Fruit fly (Drosophila melanogaster) whole organism, embryonic: Measurements from ENCODE around the gene Mvl.

ENCODE experiments used
- Adf1 ChIP-seq: fragments of 200-800 bp; sonication (Bioruptor generic); IDR thresholded peaks from 2 replicates; pipeline ENCODE4 v1.3.6; 2022; ENCODE audit warnings: missing biosample characterization, missing genetic modification characterization
- CG10366 ChIP-seq: fragments of 200-800 bp; sonication (Bioruptor generic); IDR thresholded peaks from 2 replicates; pipeline ENCODE4 v1.3.6; 2022; ENCODE audit warnings: missing biosample characterization, missing genetic modification characterization
- CG10431 ChIP-seq: fragments of 200-800 bp; sonication (Bioruptor generic); optimal IDR thresholded peaks from 3 replicates; lab custom pipeline; 2018; ENCODE audit warnings: missing biosample characterization, mild to moderate bottlenecking, missing genetic modification characterization
- CG10462 ChIP-seq: fragments of 200-800 bp; sonication (Bioruptor generic); optimal IDR thresholded peaks from 2 replicates; lab custom pipeline; 2016; ENCODE audit warnings: missing biosample characterization, missing genetic modification characterization
- CG12104 ChIP-seq: fragments of 200-800 bp; sonication (Bioruptor generic); optimal IDR thresholded peaks from 3 replicates; lab custom pipeline; 2016; ENCODE audit warnings: missing biosample characterization, missing genetic modification characterization
- CG14710 ChIP-seq: fragments of 200-800 bp; sonication (Bioruptor generic); optimal IDR thresholded peaks from 3 replicates; lab custom pipeline; 2019; ENCODE audit warnings: missing biosample characterization, mild to moderate bottlenecking, missing genetic modification characterization, moderate library complexity
- CG15011 ChIP-seq: fragments of 200-800 bp; sonication (Bioruptor generic); optimal IDR thresholded peaks from 3 replicates; lab custom pipeline; 2018; ENCODE audit warnings: missing biosample characterization, mild to moderate bottlenecking, missing genetic modification characterization
- CG15601 ChIP-seq: fragments of 200-800 bp; sonication (Bioruptor generic); optimal IDR thresholded peaks from 3 replicates; lab custom pipeline; 2019; ENCODE audit warnings: missing biosample characterization, mild to moderate bottlenecking, missing genetic modification characterization, moderate library complexity
- CG17385 ChIP-seq: fragments of 200-800 bp; sonication (Bioruptor generic); optimal IDR thresholded peaks from 3 replicates; lab custom pipeline; 2018; ENCODE audit warnings: missing biosample characterization, mild to moderate bottlenecking, missing genetic modification characterization
- CG18619 ChIP-seq: fragments of 200-800 bp; sonication (Bioruptor generic); optimal IDR thresholded peaks from 3 replicates; lab custom pipeline; 2017; ENCODE audit warnings: missing biosample characterization, mild to moderate bottlenecking, missing genetic modification characterization
- CG2712 ChIP-seq: fragments of 200-800 bp; optimal IDR thresholded peaks from 3 replicates; lab custom pipeline; 2019; ENCODE audit warnings: missing biosample characterization, mild to moderate bottlenecking, missing genetic modification characterization, moderate library complexity
- CG30431 ChIP-seq: fragments of 200-800 bp; sonication (Bioruptor generic); optimal IDR thresholded peaks from 2 replicates; lab custom pipeline; 2017; ENCODE audit warnings: missing biosample characterization, missing genetic modification characterization
- CG3995 ChIP-seq: fragments of 200-800 bp; sonication (Bioruptor generic); optimal IDR thresholded peaks from 3 replicates; lab custom pipeline; 2016; ENCODE audit warnings: missing biosample characterization, missing genetic modification characterization
- CG6791 ChIP-seq: fragments of 200-800 bp; sonication (Bioruptor generic); IDR thresholded peaks from 3 replicates; pipeline ENCODE4 v1.3.6; 2022; ENCODE audit warnings: missing biosample characterization, missing genetic modification characterization; ENCODE audit not compliant: partially characterized antibody
- D ChIP-seq, 2 experiments: fragments of 200-800 bp in 1 of 2; fragments of >200 bp in 1 of 2; sonication (Bioruptor generic) in 1 of 2; optimal IDR thresholded peaks; 2 replicates in 1 of 2; 3 replicates in 1 of 2; lab custom pipeline; 2017; ENCODE audit warnings: mild to moderate bottlenecking in 1 of 2, missing biosample characterization in 1 of 2, missing genetic modification characterization in 1 of 2, missing genetic modification reagents in 1 of 2
- Doc2 ChIP-seq: fragments of 200-800 bp; sonication (Bioruptor generic); IDR thresholded peaks from 2 replicates; pipeline ENCODE4 v1.3.6; 2022; ENCODE audit warnings: missing biosample characterization, missing genetic modification characterization
- Meics ChIP-seq: fragments of 200-800 bp; sonication (Bioruptor generic); optimal IDR thresholded peaks from 2 replicates; lab custom pipeline; 2017; ENCODE audit warnings: missing biosample characterization, mild to moderate bottlenecking, missing genetic modification characterization
- NFAT ChIP-seq: fragments of 200-800 bp; sonication (Bioruptor generic); IDR thresholded peaks from 2 replicates; pipeline ENCODE4 v1.3.6; 2022; ENCODE audit warnings: missing biosample characterization, missing genetic modification characterization
- Ptx1 ChIP-seq: fragments of 200-800 bp; sonication (Bioruptor generic); IDR thresholded peaks from 2 replicates; pipeline ENCODE4 v1.3.6; 2022; ENCODE audit warnings: missing biosample characterization, missing genetic modification characterization
- Sox100B ChIP-seq: fragments of 200-800 bp; sonication (Bioruptor generic); optimal IDR thresholded peaks from 3 replicates; lab custom pipeline; 2018; ENCODE audit warnings: missing biosample characterization, mild to moderate bottlenecking, missing genetic modification characterization
- Tbp ChIP-seq: fragments of >200 bp; optimal IDR thresholded peaks from 2 replicates; lab custom pipeline; 2018; ENCODE audit warnings: missing biosample characterization, missing genetic modification characterization
- Vsx1 ChIP-seq: fragments of 200-800 bp; sonication (Bioruptor generic); optimal IDR thresholded peaks from 2 replicates; lab custom pipeline; 2017; ENCODE audit warnings: missing biosample characterization, mild to moderate bottlenecking, missing genetic modification characterization, missing genetic modification reagents
- ab ChIP-seq: fragments of 200-800 bp; sonication (Bioruptor generic); optimal IDR thresholded peaks from 2 replicates; lab custom pipeline; 2016; ENCODE audit warnings: missing biosample characterization, missing genetic modification characterization
- ara ChIP-seq: fragments of 200-800 bp; sonication (Bioruptor generic); IDR thresholded peaks from 2 replicates; pipeline ENCODE4 v1.3.6; 2022; ENCODE audit warnings: missing biosample characterization, missing genetic modification characterization
- ase ChIP-seq: fragments of 200-800 bp; sonication (Bioruptor generic); IDR thresholded peaks from 3 replicates; pipeline ENCODE4 v1.3.6; 2022; ENCODE audit warnings: missing biosample characterization, missing genetic modification characterization
- ato ChIP-seq: fragments of 200-800 bp; sonication (Bioruptor generic); IDR thresholded peaks from 2 replicates; pipeline ENCODE4 v1.3.6; 2022; ENCODE audit warnings: missing biosample characterization, missing genetic modification characterization; ENCODE audit not compliant: partially characterized antibody
- btn ChIP-seq: fragments of 200-800 bp; sonication (Bioruptor generic); optimal IDR thresholded peaks from 2 replicates; lab custom pipeline; 2016; ENCODE audit warnings: missing biosample characterization, missing genetic modification characterization
- chn ChIP-seq: fragments of 200-800 bp; sonication (Bioruptor generic); optimal IDR thresholded peaks from 2 replicates; lab custom pipeline; 2016; ENCODE audit warnings: missing biosample characterization, missing genetic modification characterization
- cwo ChIP-seq: fragments of 200-800 bp; sonication (Bioruptor generic); optimal IDR thresholded peaks from 3 replicates; lab custom pipeline; 2017; ENCODE audit warnings: missing biosample characterization, missing genetic modification characterization, mild to moderate bottlenecking, moderate library complexity, missing genetic modification reagents
- disco-r ChIP-seq: fragments of 200-800 bp; sonication (Bioruptor generic); optimal IDR thresholded peaks from 2 replicates; lab custom pipeline; 2016; ENCODE audit warnings: missing biosample characterization, missing genetic modification characterization
- exex ChIP-seq: fragments of 200-800 bp; sonication (Bioruptor generic); optimal IDR thresholded peaks from 4 replicates; lab custom pipeline; 2018; ENCODE audit warnings: missing biosample characterization, mild to moderate bottlenecking, missing genetic modification characterization, moderate library complexity
- fd64A ChIP-seq: fragments of 200-800 bp; sonication (Bioruptor generic); optimal IDR thresholded peaks from 3 replicates; lab custom pipeline; 2018; ENCODE audit warnings: missing biosample characterization, mild to moderate bottlenecking, missing genetic modification characterization
- grn ChIP-seq: fragments of 200-800 bp; sonication (Bioruptor generic); optimal IDR thresholded peaks from 3 replicates; lab custom pipeline; 2017; ENCODE audit warnings: missing biosample characterization, missing genetic modification characterization
- lbe ChIP-seq: fragments of 200-800 bp; sonication (Bioruptor generic); optimal IDR thresholded peaks from 2 replicates; lab custom pipeline; 2016; ENCODE audit warnings: missing biosample characterization, mild to moderate bottlenecking, missing genetic modification characterization
- lilli ChIP-seq: fragments of 200-800 bp; sonication (Bioruptor generic); optimal IDR thresholded peaks from 3 replicates; lab custom pipeline; 2016; ENCODE audit warnings: missing biosample characterization, missing genetic modification characterization
- maf-S ChIP-seq: fragments of 200-800 bp; sonication (Bioruptor generic); optimal IDR thresholded peaks from 2 replicates; lab custom pipeline; 2016; ENCODE audit warnings: missing biosample characterization, missing genetic modification characterization
- phol ChIP-seq: fragments of 200-800 bp; sonication (Bioruptor generic); optimal IDR thresholded peaks from 3 replicates; lab custom pipeline; 2018; ENCODE audit warnings: missing biosample characterization, mild to moderate bottlenecking, missing genetic modification characterization, moderate library complexity
- psq ChIP-seq: fragments of 200-800 bp; sonication (Bioruptor generic); optimal IDR thresholded peaks from 2 replicates; lab custom pipeline; 2017; ENCODE audit warnings: missing biosample characterization, missing genetic modification characterization
- sc ChIP-seq, 3 experiments: fragments of >200 bp in 2 of 3; fragments of 200-800 bp in 1 of 3; sonication (Bioruptor generic) in 1 of 3; optimal IDR thresholded peaks; 2 replicates in 2 of 3; 3 replicates in 1 of 3; lab custom pipeline; 2017; ENCODE audit warnings: mild to moderate bottlenecking in 1 of 3, missing biosample characterization in 1 of 3, missing genetic modification characterization in 1 of 3, missing genetic modification reagents in 1 of 3
- schlank ChIP-seq: fragments of 200-800 bp; sonication (Bioruptor generic); optimal IDR thresholded peaks from 2 replicates; lab custom pipeline; 2018; ENCODE audit warnings: missing biosample characterization, mild to moderate bottlenecking, missing genetic modification characterization
- sd ChIP-seq: fragments of 200-800 bp; sonication (Bioruptor generic); optimal IDR thresholded peaks from 3 replicates; lab custom pipeline; 2018; ENCODE audit warnings: missing biosample characterization, mild to moderate bottlenecking, missing genetic modification characterization, moderate library complexity
- sqz ChIP-seq: fragments of 200-800 bp; sonication (Bioruptor generic); optimal IDR thresholded peaks from 3 replicates; lab custom pipeline; 2018; ENCODE audit warnings: missing biosample characterization, mild to moderate bottlenecking, missing genetic modification characterization
- sug ChIP-seq: fragments of 200-800 bp; optimal IDR thresholded peaks from 2 replicates; lab custom pipeline; 2019; ENCODE audit warnings: missing biosample characterization, mild to moderate bottlenecking, missing genetic modification characterization, moderate library complexity
- usp ChIP-seq: fragments of >200 bp; optimal IDR thresholded peaks from 2 replicates; lab custom pipeline; 2017; ENCODE audit warnings: missing biosample characterization, missing genetic modification characterization
- zen2 ChIP-seq: fragments of 200-800 bp; sonication (Bioruptor generic); IDR thresholded peaks from 3 replicates; pipeline ENCODE4 v1.3.6; 2022; ENCODE audit warnings: missing biosample characterization, missing genetic modification characterization; ENCODE audit not compliant: partially characterized antibody

Gene Mvl

dm6 chr3R:21060430-21061245 is at the start of gene Mvl (continued):
- no peak for TF ChIP-seq ato (GFP tag; lab: Robert Waterston, UW)
- peak; percentile 2 for TF ChIP-seq phol
- peak; percentile 59; the same call in 1 of the 3 replicates for TF ChIP-seq CG6791 (GFP tag; lab: Robert Waterston, UW)
- TF ChIP-seq zen2 (GFP tag; lab: Robert Waterston, UW) = peak; percentile 71; the same call in 2 of the 3 replicates
- TF ChIP-seq psq (GFP tag; lab: Kevin White, UChicago) = no peak
- TF ChIP-seq CG30431 (GFP tag; lab: Kevin White, UChicago) = no peak
- TF ChIP-seq fd64A = no peak
- no peak for TF ChIP-seq Sox100B (GFP tag; lab: Kevin White, UChicago)
- TF ChIP-seq CG18619 = no peak
- TF ChIP-seq lilli (GFP tag; lab: Kevin White, UChicago) = peak; percentile 29
- TF ChIP-seq sqz (GFP tag; lab: Kevin White, UChicago) = no peak
- no peak for TF ChIP-seq CG12104
- no peak for TF ChIP-seq ab (GFP tag; lab: Kevin White, UChicago)
- TF ChIP-seq CG3995 (GFP tag; lab: Kevin White, UChicago) = no peak
- TF ChIP-seq CG14710 (tag; lab: Kevin White, UChicago) = peak; percentile 34
- TF ChIP-seq Vsx1 = no peak
- TF ChIP-seq Adf1 = peak; percentile 29; the same call in 1 of the 2 replicates
- TF ChIP-seq, all 482 proteins: peak for 126

- no peak for TF ChIP-seq maf-S (GFP tag; lab: Kevin White, UChicago)
- TF ChIP-seq CG10431 (GFP tag; lab: Kevin White, UChicago) = no peak
- TF ChIP-seq Ptx1 (GFP tag; lab: Robert Waterston, UW) = no peak
- TF ChIP-seq exex (tag; lab: Kevin White, UChicago) = peak; percentile 77
- no peak for TF ChIP-seq sc (optimal IDR thresholded peaks at IDR 0.05; lab: Kevin White, UChicago)
- no peak for TF ChIP-seq sc (GFP tag; optimal IDR thresholded peaks at IDR 0.05; lab: Kevin White, UChicago)
- no peak for TF ChIP-seq ara
- no peak for TF ChIP-seq NFAT (GFP tag; lab: Robert Waterston, UW)
- TF ChIP-seq ase (GFP tag; lab: Robert Waterston, UW) = no peak
- no peak for TF ChIP-seq D (optimal IDR thresholded peaks at IDR 0.05; lab: Kevin White, UChicago)
- no peak for TF ChIP-seq D (GFP tag; optimal IDR thresholded peaks at IDR 0.05; lab: Kevin White, UChicago)
- peak; percentile 78 for TF ChIP-seq grn (GFP tag; lab: Kevin White, UChicago)
- TF ChIP-seq btn (GFP tag; lab: Kevin White, UChicago) = no peak
- TF ChIP-seq disco-r (GFP tag; lab: Kevin White, UChicago) = no peak
- no peak for TF ChIP-seq schlank
- no peak for TF ChIP-seq chn
- TF ChIP-seq lbe = no peak
- no peak for TF ChIP-seq Meics (GFP tag; lab: Kevin White, UChicago)
- TF ChIP-seq CG2712 = no peak
- no peak for TF ChIP-seq CG10366 (GFP tag; lab: Robert Waterston, UW)
- TF ChIP-seq CG17385 (GFP tag; lab: Kevin White, UChicago) = no peak
- TF ChIP-seq Tbp = no peak
- TF ChIP-seq usp (GFP tag; lab: Kevin White, UChicago) = no peak
- TF ChIP-seq Doc2 (GFP tag; lab: Robert Waterston, UW) = no peak
- TF ChIP-seq CG15601 (tag; lab: Kevin White, UChicago) = no peak
- TF ChIP-seq CG10462 (GFP tag; lab: Kevin White, UChicago) = no peak
- peak; percentile 19 for TF ChIP-seq sug (tag; lab: Kevin White, UChicago)
- TF ChIP-seq cwo (GFP tag; lab: Kevin White, UChicago) = peak; percentile 60
- peak; percentile 4 for TF ChIP-seq sd (tag; lab: Kevin White, UChicago)
- TF ChIP-seq CG15011 (GFP tag; lab: Kevin White, UChicago) = no peak
Measured at dm6 chr3R:21109712-21110111, 49.1 kb upstream of the Mvl start.
